Worm (Caenorhabditis elegans): ENCODE results near the gene M02E1.4.

- TF ChIP-seq C06A6.2 (GFP tag; conservative IDR thresholded peaks at IDR 0.05) (no peak), lsl-1 (GFP tag; optimal IDR thresholded peaks at IDR 0.05) (no peak), efl-1 (GFP tag; optimal IDR thresholded peaks at IDR 0.05) (no peak), bed-2 (GFP tag; IDR thresholded peaks at IDR 0.05) (no peak), attf-6 (GFP tag; IDR thresholded peaks at IDR 0.05) (no peak), nhr-90 (tag; optimal IDR thresholded peaks at IDR 0.05) (no peak)
These were observed 10.9 kb downstream of the M02E1.4 start for ce11 chrX:324021-324420.

Data from whole organism, young adult.